Worm (Caenorhabditis elegans): Measurements from ENCODE around the gene C54F6.3.

C54F6.3 gene

ce11 chrV:7538018-7538417 lies 5.0 kb downstream of the C54F6.3 start, which contains the start of gene C54F6.12:
Gene C54F6.12 (minus strand): TSS chrV:7538118.
- TF ChIP-seq tra-4 (tag; optimal IDR thresholded peaks at IDR 0.05) (no peak), scrt-1 (GFP tag; IDR thresholded peaks at IDR 0.05) (no peak), flt-1 (GFP tag; IDR thresholded peaks at IDR 0.05) (no peak), ama-1 (optimal IDR thresholded peaks at IDR 0.05) (no peak), ceh-36 (tag; optimal IDR thresholded peaks at IDR 0.05) (no peak), hnd-1 (tag; optimal IDR thresholded peaks at IDR 0.05) (no peak), hmbx-1 (tag; optimal IDR thresholded peaks at IDR 0.05) (no peak), sea-1 (GFP tag; conservative IDR thresholded peaks at IDR 0.05) (no peak), ets-7 (tag; optimal IDR thresholded peaks at IDR 0.05) (no peak), aly-1 (tag; optimal IDR thresholded peaks at IDR 0.05) (no peak), hmg-4 (GFP tag; optimal IDR thresholded peaks at IDR 0.05) (no peak)

ce11 chrV:7539015-7539414 lies 6.0 kb downstream of the C54F6.3 start, which contains the start of gene srh-268:
Gene srh-268 (plus strand): TSS chrV:7539315.
- TF ChIP-seq ets-7 (tag; optimal IDR thresholded peaks at IDR 0.05), result no peak
- no peak for TF ChIP-seq hmbx-1 (tag; optimal IDR thresholded peaks at IDR 0.05)
- no peak for TF ChIP-seq ama-1 (optimal IDR thresholded peaks at IDR 0.05)
- no peak for TF ChIP-seq ceh-36 (tag; optimal IDR thresholded peaks at IDR 0.05)
- TF ChIP-seq tbx-37 (GFP tag; conservative IDR thresholded peaks at IDR 0.05), result no peak
- TF ChIP-seq flt-1 (GFP tag; IDR thresholded peaks at IDR 0.05), result no peak

- TF ChIP-seq B0310.2 (tag; optimal IDR thresholded peaks at IDR 0.05) (no peak), pes-1 (GFP tag; IDR thresholded peaks at IDR 0.05) (no peak), ceh-36 (tag; optimal IDR thresholded peaks at IDR 0.05) (no peak), ama-1 (optimal IDR thresholded peaks at IDR 0.05) (no peak), hnd-1 (tag; optimal IDR thresholded peaks at IDR 0.05) (no peak), tra-4 (tag; optimal IDR thresholded peaks at IDR 0.05) (no peak), tbx-11 (GFP tag; IDR thresholded peaks at IDR 0.05) (no peak), F13C5.2 (tag; optimal IDR thresholded peaks at IDR 0.05) (no peak), hmg-4 (GFP tag; optimal IDR thresholded peaks at IDR 0.05) (no peak), aly-1 (tag; optimal IDR thresholded peaks at IDR 0.05) (no peak), ets-7 (tag; optimal IDR thresholded peaks at IDR 0.05) (no peak), hmbx-1 (tag; optimal IDR thresholded peaks at IDR 0.05) (no peak), tbx-37 (GFP tag; conservative IDR thresholded peaks at IDR 0.05) (no peak), ceh-13 (GFP tag; optimal IDR thresholded peaks at IDR 0.05) (no peak), sea-1 (GFP tag; conservative IDR thresholded peaks at IDR 0.05) (no peak), scrt-1 (GFP tag; IDR thresholded peaks at IDR 0.05) (no peak), flt-1 (GFP tag; IDR thresholded peaks at IDR 0.05) (no peak)
These were observed 10.7 kb downstream of the C54F6.3 start for ce11 chrV:7543728-7544127.

ce11 chrV:7545187-7545586 lies 12.1 kb downstream of the C54F6.3 start, which contains the start of the genes C54F6.19 and nhx-3:
Gene C54F6.19 (plus strand): TSS chrV:7545487.
Gene nhx-3 (minus strand): TSS chrV:7545523.
- no peak for TF ChIP-seq flt-1 (GFP tag; IDR thresholded peaks at IDR 0.05)
- TF ChIP-seq hnd-1 (tag; optimal IDR thresholded peaks at IDR 0.05), result no peak
- TF ChIP-seq hmbx-1 (tag; optimal IDR thresholded peaks at IDR 0.05), result no peak
- TF ChIP-seq ets-7 (tag; optimal IDR thresholded peaks at IDR 0.05), result no peak
- TF ChIP-seq tbx-37 (GFP tag; conservative IDR thresholded peaks at IDR 0.05), result no peak
- no peak for TF ChIP-seq B0310.2 (tag; optimal IDR thresholded peaks at IDR 0.05)
- no peak for TF ChIP-seq pes-1 (GFP tag; IDR thresholded peaks at IDR 0.05)
- no peak for TF ChIP-seq tra-4 (tag; optimal IDR thresholded peaks at IDR 0.05)

- TF ChIP-seq hmg-4 (GFP tag; optimal IDR thresholded peaks at IDR 0.05) (no peak), F13C5.2 (tag; optimal IDR thresholded peaks at IDR 0.05) (no peak), tbx-11 (GFP tag; IDR thresholded peaks at IDR 0.05) (no peak), hnd-1 (tag; optimal IDR thresholded peaks at IDR 0.05) (no peak), ceh-36 (tag; optimal IDR thresholded peaks at IDR 0.05) (no peak)
These were observed 14.4 kb downstream of the C54F6.3 start, which contains the start of gene ftn-1 for ce11 chrV:7547479-7547878. Gene ftn-1 (minus strand): TSS chrV:7547579.

ce11 chrV:7548017-7548416 lies 15.0 kb downstream of the C54F6.3 start:
- TF ChIP-seq scrt-1 (GFP tag; IDR thresholded peaks at IDR 0.05), result no peak
- TF ChIP-seq ets-7 (tag; optimal IDR thresholded peaks at IDR 0.05), result no peak
- TF ChIP-seq ceh-13 (GFP tag; optimal IDR thresholded peaks at IDR 0.05), result no peak
- no peak for TF ChIP-seq F13C5.2 (tag; optimal IDR thresholded peaks at IDR 0.05)
- no peak for TF ChIP-seq sea-1 (GFP tag; conservative IDR thresholded peaks at IDR 0.05)
- TF ChIP-seq tbx-37 (GFP tag; conservative IDR thresholded peaks at IDR 0.05), result no peak
- TF ChIP-seq aly-1 (tag; optimal IDR thresholded peaks at IDR 0.05), result no peak
- TF ChIP-seq tbx-11 (GFP tag; IDR thresholded peaks at IDR 0.05), result no peak
- TF ChIP-seq ceh-36 (tag; optimal IDR thresholded peaks at IDR 0.05), result no peak
- no peak for TF ChIP-seq hnd-1 (tag; optimal IDR thresholded peaks at IDR 0.05)
- TF ChIP-seq B0310.2 (tag; optimal IDR thresholded peaks at IDR 0.05), result no peak
- no peak for TF ChIP-seq ama-1 (optimal IDR thresholded peaks at IDR 0.05)
- no peak for TF ChIP-seq tra-4 (tag; optimal IDR thresholded peaks at IDR 0.05)
- TF ChIP-seq pes-1 (GFP tag; IDR thresholded peaks at IDR 0.05), result no peak
- TF ChIP-seq hmbx-1 (tag; optimal IDR thresholded peaks at IDR 0.05), result no peak
- no peak for TF ChIP-seq hmg-4 (GFP tag; optimal IDR thresholded peaks at IDR 0.05)
- no peak for TF ChIP-seq flt-1 (GFP tag; IDR thresholded peaks at IDR 0.05)

- TF ChIP-seq scrt-1 (GFP tag; IDR thresholded peaks at IDR 0.05) (peak; percentile 70; the same call in 1 of the 2 replicates), flt-1 (GFP tag; IDR thresholded peaks at IDR 0.05) (peak; percentile 56; the same call in 1 of the 2 replicates), pes-1 (GFP tag; IDR thresholded peaks at IDR 0.05) (peak; percentile 76), tbx-11 (GFP tag; IDR thresholded peaks at IDR 0.05) (peak; percentile 70)
These were observed 15.5 kb downstream of the C54F6.3 start for ce11 chrV:7548499-7548898.

- TF ChIP-seq scrt-1 (GFP tag; IDR thresholded peaks at IDR 0.05) (no peak), tbx-37 (GFP tag; conservative IDR thresholded peaks at IDR 0.05) (no peak), aly-1 (tag; optimal IDR thresholded peaks at IDR 0.05) (no peak), tbx-11 (GFP tag; IDR thresholded peaks at IDR 0.05) (no peak), ama-1 (optimal IDR thresholded peaks at IDR 0.05) (no peak), pes-1 (GFP tag; IDR thresholded peaks at IDR 0.05) (no peak), hmbx-1 (tag; optimal IDR thresholded peaks at IDR 0.05) (no peak), sea-1 (GFP tag; conservative IDR thresholded peaks at IDR 0.05) (no peak), ceh-13 (GFP tag; optimal IDR thresholded peaks at IDR 0.05) (no peak), hnd-1 (tag; optimal IDR thresholded peaks at IDR 0.05) (no peak)
These were observed 18.8 kb downstream of the C54F6.3 start, which contains the start of gene F19F10.3 for ce11 chrV:7551821-7552220. Gene F19F10.3 (plus strand): TSS chrV:7552121.
